Worm (Caenorhabditis elegans): ENCODE results near the gene scl-18.

The scl-18 gene

ce11 chrIV:11744287-11744686, 9.9 kb downstream of the scl-18 start (continued):
- TF ChIP-seq daf-16 (GFP tag; optimal IDR thresholded peaks at IDR 0.05) = peak in 1 of 2 experiments; percentile 88
- no peak for TF ChIP-seq daf-16 (tag; optimal IDR thresholded peaks at IDR 0.05)
- no peak for TF ChIP-seq egl-27 (tag; optimal IDR thresholded peaks at IDR 0.05)
- no peak for TF ChIP-seq hmg-1.1 (GFP tag; IDR thresholded peaks at IDR 0.05)
- no peak for TF ChIP-seq skn-1 (tag; optimal IDR thresholded peaks at IDR 0.05)
- no peak for TF ChIP-seq cey-2 (tag; optimal IDR thresholded peaks at IDR 0.05; ENCODE audit: borderline replicate concordance, insufficient read depth)
- no peak for TF ChIP-seq F10B5.3 (tag; optimal IDR thresholded peaks at IDR 0.05)
- TF ChIP-seq R02D3.7 (tag; optimal IDR thresholded peaks at IDR 0.05) = no peak
- TF ChIP-seq T20F7.1 (GFP tag; optimal IDR thresholded peaks at IDR 0.05) = no peak
- no peak for TF ChIP-seq zip-11 (GFP tag; IDR thresholded peaks at IDR 0.05)
- no peak for TF ChIP-seq nhr-10 (tag; optimal IDR thresholded peaks at IDR 0.05)
- 0 out of 2 replicates have a peak, but pooled peaks have one; percentile 13 for TF ChIP-seq dmd-6 (GFP tag; IDR thresholded peaks at IDR 0.05)
- no peak for TF ChIP-seq ztf-7 (tag; optimal IDR thresholded peaks at IDR 0.05)
- TF ChIP-seq ceh-44 (GFP tag; IDR thresholded peaks at IDR 0.05) = no peak
- no peak for TF ChIP-seq nhr-76 (tag; optimal IDR thresholded peaks at IDR 0.05)
- TF ChIP-seq snpc-1.2 (GFP tag; IDR thresholded peaks at IDR 0.05) = no peak
- TF ChIP-seq lin-13 (GFP tag; optimal IDR thresholded peaks at IDR 0.05) = no peak
- TF ChIP-seq ceh-32 (tag; optimal IDR thresholded peaks at IDR 0.05; ENCODE audit: poor library complexity) = no peak
- peak in 1 of 2 experiments; percentile 52 for TF ChIP-seq mdl-1 (tag; optimal IDR thresholded peaks at IDR 0.05)
- TF ChIP-seq zfp-2 (tag; optimal IDR thresholded peaks at IDR 0.05) = no peak
- TF ChIP-seq dmd-8 (GFP tag; IDR thresholded peaks at IDR 0.05) = no peak
- no peak for TF ChIP-seq dve-1 (tag; optimal IDR thresholded peaks at IDR 0.05; ENCODE audit: insufficient read depth)
- no peak for TF ChIP-seq mep-1 (tag; optimal IDR thresholded peaks at IDR 0.05)
- TF ChIP-seq ceh-82 (tag; optimal IDR thresholded peaks at IDR 0.05) = no peak
- no peak for TF ChIP-seq lim-7 (GFP tag; IDR thresholded peaks at IDR 0.05)
- TF ChIP-seq mxl-2 (GFP tag; conservative IDR thresholded peaks at IDR 0.05) = no peak
- TF ChIP-seq zfp-3 (GFP tag; conservative IDR thresholded peaks at IDR 0.05) = no peak
- no peak for TF ChIP-seq php-3 (GFP tag; IDR thresholded peaks at IDR 0.05)
- TF ChIP-seq pqm-1 (tag; optimal IDR thresholded peaks at IDR 0.05) = no peak
- TF ChIP-seq T26A8.4 (GFP tag; IDR thresholded peaks at IDR 0.05) = no peak
- peak; percentile 20 for TF ChIP-seq rbr-2 (tag; optimal IDR thresholded peaks at IDR 0.05)
- no peak for TF ChIP-seq lin-15B (tag; optimal IDR thresholded peaks at IDR 0.05)

ce11 chrIV:11743813-11744212, 10.4 kb downstream of the scl-18 start:
- TF ChIP-seq rbr-2 (tag; optimal IDR thresholded peaks at IDR 0.05) (no peak), nhr-11 (tag; optimal IDR thresholded peaks at IDR 0.05) (no peak), skn-1 (tag; optimal IDR thresholded peaks at IDR 0.05) (no peak)

ce11 chrIV:11742406-11742805, 11.8 kb downstream of the scl-18 start, which contains the start of gene K01A6.5:
Gene K01A6.5, plus strand, starts transcription at chrIV:11742706.
- TF ChIP-seq nhr-42 (GFP tag; IDR thresholded peaks at IDR 0.05) (no peak), dmd-8 (GFP tag; IDR thresholded peaks at IDR 0.05) (no peak), lin-29 (GFP tag; IDR thresholded peaks at IDR 0.05) (no peak), jun-1 (tag; optimal IDR thresholded peaks at IDR 0.05) (no peak), mxl-2 (GFP tag; conservative IDR thresholded peaks at IDR 0.05) (no peak), dmd-9 (GFP tag; IDR thresholded peaks at IDR 0.05) (no peak), dpl-1 (GFP tag; optimal IDR thresholded peaks at IDR 0.05) (no peak), mxl-3 (GFP tag; optimal IDR thresholded peaks at IDR 0.05) (no peak), unc-130 (GFP tag; optimal IDR thresholded peaks at IDR 0.05) (no peak), D1046.2 (GFP tag; IDR thresholded peaks at IDR 0.05) (no peak), F26F4.8 (GFP tag; conservative IDR thresholded peaks at IDR 0.05) (no peak), egl-27 (tag; optimal IDR thresholded peaks at IDR 0.05) (no peak)

All from whole organism, L4 larva.